Worm (Caenorhabditis elegans) whole organism, young adult: Measurements from ENCODE around the gene D1005.4.
A peak's percentile ranks its signal among the peaks of the same experiment; 100 is the strongest.

Source experiments
- B0261.1 ChIP-seq: sonication (generic microtip); optimal IDR thresholded peaks from 2 replicates; lab custom pipeline; 2016; ENCODE audit warnings: mild to moderate bottlenecking, missing genetic modification characterization, moderate library complexity, missing compliant biosample characterization
- C17E4.6 ChIP-seq: fragments of 200-800 bp; sonication (Bioruptor generic); IDR thresholded peaks from 2 replicates; pipeline ENCODE4 v1.3.6; 2022; ENCODE audit warnings: missing genetic modification reagents, missing genetic modification characterization, missing compliant biosample characterization
- F22D6.2 ChIP-seq: sonication (generic microtip); optimal IDR thresholded peaks from 2 replicates; lab custom pipeline; 2016; ENCODE audit warnings: mild to moderate bottlenecking, missing genetic modification characterization, missing compliant biosample characterization
- F33H1.4 ChIP-seq: fragments of 200-800 bp; sonication (Bioruptor generic); IDR thresholded peaks from 2 replicates; pipeline ENCODE4 v1.3.6; 2022; ENCODE audit warnings: missing genetic modification reagents, missing genetic modification characterization, missing compliant biosample characterization
- F52B5.7 ChIP-seq: sonication (generic microtip); optimal IDR thresholded peaks from 2 replicates; lab custom pipeline; 2016; ENCODE audit warnings: mild to moderate bottlenecking, missing genetic modification characterization, missing compliant biosample characterization
- F57A8.1 ChIP-seq: fragments of 200-800 bp; sonication (Bioruptor generic); optimal IDR thresholded peaks from 2 replicates; lab custom pipeline; 2018; ENCODE audit warnings: mild to moderate bottlenecking, missing genetic modification characterization, moderate library complexity, missing compliant biosample characterization
- Y53F4B.3 ChIP-seq: fragments of 200-800 bp; sonication (Bioruptor generic); IDR thresholded peaks from 2 replicates; pipeline ENCODE4 v1.3.6; 2022; ENCODE audit warnings: missing genetic modification reagents, missing genetic modification characterization, missing compliant biosample characterization
- ZK185.1 ChIP-seq: sonication (generic microtip); optimal IDR thresholded peaks from 2 replicates; lab custom pipeline; 2016; ENCODE audit warnings: mild to moderate bottlenecking, missing genetic modification characterization, missing compliant biosample characterization; ENCODE audit not compliant: poor library complexity, severe bottlenecking
- akir-1 ChIP-seq: fragments of 200-800 bp; sonication (Bioruptor generic); optimal IDR thresholded peaks from 2 replicates; lab custom pipeline; 2018; ENCODE audit warnings: mild to moderate bottlenecking, missing genetic modification characterization, moderate library complexity, missing compliant biosample characterization
- aptf-3 ChIP-seq: fragments of 200-800 bp; sonication (Bioruptor generic); IDR thresholded peaks from 2 replicates; pipeline ENCODE4 v1.3.6; 2022; ENCODE audit warnings: missing genetic modification characterization, missing compliant biosample characterization
- atf-7 ChIP-seq: sonication (generic microtip); optimal IDR thresholded peaks from 2 replicates; lab custom pipeline; 2017; ENCODE audit warnings: mild to moderate bottlenecking, missing genetic modification characterization, missing compliant biosample characterization
- attf-3 ChIP-seq: fragments of 200-800 bp; sonication (Bioruptor generic); conservative IDR thresholded peaks from 2 replicates; pipeline ENCODE4 v1.3.6; 2022; ENCODE audit warnings: missing genetic modification reagents, missing genetic modification characterization, missing compliant biosample characterization
- attf-5 ChIP-seq: fragments of 200-800 bp; sonication (Bioruptor generic); optimal IDR thresholded peaks from 2 replicates; lab custom pipeline; 2018; ENCODE audit warnings: mild to moderate bottlenecking, missing genetic modification characterization, missing compliant biosample characterization
- cebp-1 ChIP-seq, 2 experiments: fragments of 200-800 bp in 1 of 2; sonication (Bioruptor generic) in 1 of 2; sonication (generic microtip) in 1 of 2; IDR thresholded peaks in 1 of 2; optimal IDR thresholded peaks in 1 of 2; 2 replicates each; pipeline versions ENCODE4 v1.3.6 to Lab custom; 2017 to 2022; ENCODE audit warnings: missing compliant biosample characterization in 2 of 2, missing genetic modification characterization in 2 of 2, mild to moderate bottlenecking in 1 of 2, missing genetic modification reagents in 1 of 2, moderate library complexity in 1 of 2
- ceh-91 ChIP-seq: fragments of 200-800 bp; sonication (Bioruptor generic); IDR thresholded peaks from 2 replicates; pipeline ENCODE4 v1.3.6; 2022; ENCODE audit warnings: missing genetic modification reagents, missing genetic modification characterization, missing compliant biosample characterization
- dox-1 ChIP-seq: fragments of 200-800 bp; sonication (Bioruptor generic); IDR thresholded peaks from 2 replicates; pipeline ENCODE4 v1.3.6; 2022; ENCODE audit warnings: missing genetic modification reagents, missing genetic modification characterization, missing compliant biosample characterization
- egl-44 ChIP-seq: fragments of 200-800 bp; sonication (Bioruptor generic); IDR thresholded peaks from 2 replicates; pipeline ENCODE4 v1.3.6; 2022; ENCODE audit warnings: missing genetic modification reagents, missing genetic modification characterization, missing compliant biosample characterization
- gei-17 ChIP-seq: fragments of 200-800 bp; sonication (Bioruptor generic); optimal IDR thresholded peaks from 2 replicates; lab custom pipeline; 2018; ENCODE audit warnings: mild to moderate bottlenecking, missing genetic modification characterization, missing compliant biosample characterization
- hmg-20 ChIP-seq: fragments of 200-800 bp; sonication (Bioruptor generic); IDR thresholded peaks from 2 replicates; pipeline ENCODE4 v1.3.6; 2022; ENCODE audit warnings: missing genetic modification reagents, missing genetic modification characterization, missing compliant biosample characterization
- hrde-1 ChIP-seq: sonication (generic microtip); optimal IDR thresholded peaks from 2 replicates; lab custom pipeline; 2016; ENCODE audit warnings: missing genetic modification characterization, mild to moderate bottlenecking, missing compliant biosample characterization, moderate library complexity, missing genotype, missing genetic modification reagents, borderline replicate concordance
- lag-1 ChIP-seq: fragments of 200-800 bp; sonication (Bioruptor generic); IDR thresholded peaks from 2 replicates; pipeline ENCODE4 v1.3.6; 2022; ENCODE audit warnings: missing genetic modification reagents, missing genetic modification characterization, missing compliant biosample characterization
- let-526 ChIP-seq: fragments of 200-800 bp; sonication (Bioruptor generic); IDR thresholded peaks from 2 replicates; pipeline ENCODE4 v1.3.6; 2022; ENCODE audit warnings: missing genetic modification reagents, missing genetic modification characterization, missing compliant biosample characterization
- lin-54 ChIP-seq: fragments of 200-800 bp; sonication (Bioruptor generic); optimal IDR thresholded peaks from 2 replicates; lab custom pipeline; 2018; ENCODE audit warnings: mild to moderate bottlenecking, missing genetic modification characterization, missing compliant biosample characterization
- lsy-27 ChIP-seq: sonication (generic microtip); optimal IDR thresholded peaks from 2 replicates; lab custom pipeline; 2017; ENCODE audit warnings: missing genetic modification characterization, mild to moderate bottlenecking, missing compliant biosample characterization, antibody characterized with exemption, missing genotype, borderline replicate concordance; ENCODE audit not compliant: insufficient read depth
- madf-3 ChIP-seq: fragments of 200-800 bp; sonication (Bioruptor generic); IDR thresholded peaks from 2 replicates; pipeline ENCODE4 v1.3.6; 2022; ENCODE audit warnings: missing genetic modification reagents, missing genetic modification characterization, missing compliant biosample characterization
- mel-28 ChIP-seq: sonication (generic microtip); optimal IDR thresholded peaks from 2 replicates; lab custom pipeline; 2016; ENCODE audit warnings: borderline replicate concordance, mild to moderate bottlenecking, missing genetic modification characterization, missing compliant biosample characterization
- mxl-1 ChIP-seq: sonication (generic microtip); optimal IDR thresholded peaks from 2 replicates; lab custom pipeline; 2016; ENCODE audit warnings: missing genetic modification characterization, missing compliant biosample characterization
- nfya-1 ChIP-seq: sonication (generic microtip); optimal IDR thresholded peaks from 2 replicates; lab custom pipeline; 2017; ENCODE audit warnings: antibody characterized with exemption, missing compliant biosample characterization, missing genetic modification characterization, borderline replicate concordance; ENCODE audit not compliant: insufficient read depth
- nfya-2 ChIP-seq: fragments of 200-800 bp; sonication (Bioruptor generic); IDR thresholded peaks from 2 replicates; pipeline ENCODE4 v1.3.6; 2022; ENCODE audit warnings: missing genetic modification reagents, missing genetic modification characterization, missing compliant biosample characterization
- nfyb-1 ChIP-seq: fragments of 200-800 bp; sonication (Bioruptor generic); IDR thresholded peaks from 2 replicates; pipeline ENCODE4 v1.3.6; 2022; ENCODE audit warnings: missing genetic modification reagents, missing genetic modification characterization, missing compliant biosample characterization
- nhr-120 ChIP-seq: fragments of 200-800 bp; sonication (Bioruptor generic); IDR thresholded peaks from 2 replicates; pipeline ENCODE4 v1.3.6; 2022; ENCODE audit warnings: missing genetic modification characterization, missing compliant biosample characterization
- nhr-80 ChIP-seq: sonication (generic microtip); optimal IDR thresholded peaks from 2 replicates; lab custom pipeline; 2016; ENCODE audit warnings: missing genetic modification characterization, missing compliant biosample characterization
- nhr-90 ChIP-seq: sonication (generic microtip); optimal IDR thresholded peaks from 2 replicates; lab custom pipeline; 2016; ENCODE audit warnings: missing genotype, mild to moderate bottlenecking, missing genetic modification characterization, missing compliant biosample characterization
- rcor-1 ChIP-seq: fragments of 200-800 bp; sonication (Bioruptor generic); IDR thresholded peaks from 2 replicates; pipeline ENCODE4 v1.3.6; 2022; ENCODE audit warnings: missing genetic modification reagents, missing genetic modification characterization, missing compliant biosample characterization
- rpc-1 ChIP-seq, 2 experiments: fragments of 150-350 bp in 1 of 2; sonication (generic microtip) in 1 of 2; optimal IDR thresholded peaks; 2 replicates each; lab custom pipeline; 2014 to 2018; ENCODE audit warnings: missing biosample characterization in 1 of 2, missing genetic modification characterization in 1 of 2, missing genetic modification reagents in 1 of 2, missing genotype in 1 of 2
- sea-2 ChIP-seq: fragments of 200-800 bp; sonication (Bioruptor generic); IDR thresholded peaks from 2 replicates; pipeline ENCODE4 v1.3.6; 2022; ENCODE audit warnings: missing genetic modification characterization, missing compliant biosample characterization
- snpc-3.4 ChIP-seq: sonication (generic microtip); optimal IDR thresholded peaks from 2 replicates; lab custom pipeline; 2017; ENCODE audit warnings: missing genetic modification characterization, mild to moderate bottlenecking, missing compliant biosample characterization, antibody characterized with exemption, moderate library complexity, missing genotype, missing genetic modification reagents
- somi-1 ChIP-seq: fragments of 200-800 bp; sonication (Bioruptor generic); optimal IDR thresholded peaks from 2 replicates; lab custom pipeline; 2018; ENCODE audit warnings: mild to moderate bottlenecking, missing genetic modification characterization, missing compliant biosample characterization
- sptf-2 ChIP-seq: fragments of 200-800 bp; sonication (Bioruptor generic); optimal IDR thresholded peaks from 2 replicates; lab custom pipeline; 2018; ENCODE audit warnings: mild to moderate bottlenecking, missing genetic modification characterization, missing compliant biosample characterization
- unc-130 ChIP-seq: sonication (generic microtip); optimal IDR thresholded peaks from 2 replicates; lab custom pipeline; 2016; ENCODE audit warnings: missing genetic modification reagents, missing genetic modification characterization, missing compliant biosample characterization
- unc-62 ChIP-seq: fragments of 150-350 bp; optimal IDR thresholded peaks from 2 replicates; lab custom pipeline; 2014; ENCODE audit warnings: missing biosample characterization, missing genetic modification reagents, missing genetic modification characterization
- zfh-2 ChIP-seq: fragments of 200-800 bp; sonication (Bioruptor generic); conservative IDR thresholded peaks from 2 replicates; pipeline ENCODE4 v1.3.6; 2022; ENCODE audit warnings: missing genetic modification reagents, missing genetic modification characterization, missing compliant biosample characterization
- zim-3 ChIP-seq: sonication (generic microtip); optimal IDR thresholded peaks from 2 replicates; lab custom pipeline; 2017; ENCODE audit warnings: mild to moderate bottlenecking, missing genetic modification characterization, moderate library complexity, missing compliant biosample characterization
- ztf-22 ChIP-seq: fragments of 200-800 bp; sonication (Bioruptor generic); optimal IDR thresholded peaks from 2 replicates; lab custom pipeline; 2018; ENCODE audit warnings: mild to moderate bottlenecking, missing genetic modification characterization, moderate library complexity, missing compliant biosample characterization
- ztf-25 ChIP-seq: fragments of 200-800 bp; sonication (Bioruptor generic); IDR thresholded peaks from 2 replicates; pipeline ENCODE4 v1.3.6; 2022; ENCODE audit warnings: missing genetic modification reagents, missing genetic modification characterization, missing compliant biosample characterization
- ztf-28 ChIP-seq: fragments of 200-800 bp; sonication (Bioruptor generic); IDR thresholded peaks from 2 replicates; pipeline ENCODE4 v1.3.6; 2022; ENCODE audit warnings: missing genetic modification reagents, missing genetic modification characterization, missing compliant biosample characterization

Gene D1005.4

DNA sequence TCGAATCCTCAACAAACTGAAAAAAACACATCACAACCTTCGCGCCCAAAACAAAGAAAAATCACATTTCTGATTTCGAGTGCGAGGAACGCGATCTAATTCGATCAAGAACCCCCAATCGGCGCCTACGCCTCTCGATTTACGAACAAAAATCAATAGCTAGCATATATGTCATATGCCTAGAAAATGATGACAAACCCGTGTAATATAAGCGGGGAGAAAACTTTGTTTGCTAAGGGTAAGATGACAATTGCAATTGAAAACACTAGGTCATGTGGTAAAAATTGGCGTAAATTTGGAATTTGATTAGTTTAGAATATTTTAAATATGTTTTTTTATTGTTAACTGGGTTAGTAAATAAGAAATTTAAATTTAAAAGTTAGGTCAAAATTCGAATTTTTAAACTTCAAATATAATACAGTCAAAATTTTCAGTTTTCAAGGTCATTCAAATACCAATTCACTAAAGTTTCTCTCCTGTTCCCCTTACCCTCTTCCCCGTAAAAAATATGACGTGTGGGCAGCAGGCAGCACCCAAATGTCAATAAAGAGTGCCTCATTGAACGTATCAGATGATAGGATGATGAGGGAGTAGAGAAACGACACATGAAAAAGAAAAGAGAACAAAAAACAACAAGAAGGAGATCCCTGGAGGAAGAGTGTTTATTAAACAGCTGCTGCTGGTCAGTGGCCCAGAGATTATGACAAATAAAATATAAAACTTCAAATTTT is 29.1 kb downstream of the D1005.4 start:
- TF ChIP-seq lin-54 (no peak), somi-1 (GFP tag; lab: Kevin White, UChicago) (peak; percentile 50), lsy-27 (tag; lab: Kevin White, UChicago) (no peak), Y53F4B.3 (GFP tag; lab: Robert Waterston, UW) (no peak), ZK185.1 (tag; lab: Kevin White, UChicago) (no peak), unc-62 (GFP tag; lab: Kevin White, UChicago) (peak; percentile 38), B0261.1 (no peak), zfh-2 (GFP tag; lab: Robert Waterston, UW) (no peak), F52B5.7 (tag; lab: Kevin White, UChicago) (no peak), madf-3 (GFP tag; lab: Robert Waterston, UW) (no peak), attf-3 (GFP tag; lab: Robert Waterston, UW) (no peak), snpc-3.4 (no peak), hrde-1 (tag; lab: Kevin White, UChicago) (no peak), aptf-3 (GFP tag; lab: Robert Waterston, UW) (no peak), ztf-22 (no peak), nhr-90 (tag; lab: Kevin White, UChicago) (no peak), mel-28 (tag; lab: Kevin White, UChicago) (no peak), egl-44 (GFP tag; lab: Robert Waterston, UW) (no peak), zim-3 (tag; lab: Kevin White, UChicago) (no peak), ztf-28 (GFP tag; lab: Robert Waterston, UW) (no peak), C17E4.6 (no peak), gei-17 (GFP tag; lab: Kevin White, UChicago) (no peak), rcor-1 (GFP tag; lab: Robert Waterston, UW) (no peak), lag-1 (no peak), let-526 (0 out of 2 replicates have a peak, but pooled peaks have one; percentile 20), atf-7 (peak; percentile 55), F33H1.4 (GFP tag; lab: Robert Waterston, UW) (no peak), attf-5 (GFP tag; lab: Kevin White, UChicago) (peak; percentile 37), akir-1 (GFP tag; lab: Kevin White, UChicago) (no peak), unc-130 (GFP tag; lab: Kevin White, UChicago) (no peak), rpc-1 (optimal IDR thresholded peaks at IDR 0.05; lab: Kevin White, UChicago) (no peak), rpc-1 (tag; optimal IDR thresholded peaks at IDR 0.05; lab: Kevin White, UChicago) (no peak), nfya-1 (no peak), ceh-91 (GFP tag; lab: Robert Waterston, UW) (no peak), cebp-1 (GFP tag; IDR thresholded peaks at IDR 0.05; lab: Robert Waterston, UW) (0 out of 2 replicates have a peak, but pooled peaks have one; percentile 15), cebp-1 (tag; optimal IDR thresholded peaks at IDR 0.05; lab: Kevin White, UChicago) (no peak), nfyb-1 (GFP tag; lab: Robert Waterston, UW) (0 out of 2 replicates have a peak, but pooled peaks have one; percentile 24), nfya-2 (GFP tag; lab: Robert Waterston, UW) (no peak), dox-1 (no peak), sea-2 (GFP tag; lab: Robert Waterston, UW) (no peak), F22D6.2 (no peak), sptf-2 (GFP tag; lab: Kevin White, UChicago) (no peak), nhr-80 (tag; lab: Kevin White, UChicago) (peak; percentile 58), nhr-120 (GFP tag; lab: Robert Waterston, UW) (no peak), ztf-25 (GFP tag; lab: Robert Waterston, UW) (no peak), mxl-1 (tag; lab: Kevin White, UChicago) (no peak), F57A8.1 (no peak), hmg-20 (GFP tag; lab: Robert Waterston, UW) (no peak)
